Worm (Caenorhabditis elegans) whole organism, midembryonic: Measurements from ENCODE around the gene ZK1320.11.

Source experiments
- T22C8.4 ChIP-seq: fragments of 200-800 bp; sonication (Bioruptor generic); IDR thresholded peaks from 2 replicates; pipeline ENCODE4 v1.3.6; 2022; ENCODE audit warnings: missing genetic modification characterization, missing compliant biosample characterization
- cog-1 ChIP-seq: sonication (generic microtip); optimal IDR thresholded peaks from 2 replicates; lab custom pipeline; 2016; ENCODE audit warnings: missing genetic modification characterization, missing compliant biosample characterization
- flt-1 ChIP-seq: fragments of 200-800 bp; sonication (Bioruptor generic); IDR thresholded peaks from 2 replicates; pipeline ENCODE4 v1.3.6; 2022; ENCODE audit warnings: missing genetic modification characterization, missing compliant biosample characterization
- med-1 ChIP-seq: sonication (generic microtip); optimal IDR thresholded peaks from 2 replicates; lab custom pipeline; 2017; ENCODE audit warnings: missing genetic modification characterization, mild to moderate bottlenecking, missing compliant biosample characterization, antibody characterized with exemption, missing genetic modification reagents; ENCODE audit not compliant: insufficient read depth
- ref-1 ChIP-seq: fragments of 200-800 bp; sonication (Bioruptor generic); conservative IDR thresholded peaks from 2 replicates; pipeline ENCODE4 v1.3.6; 2022; ENCODE audit warnings: missing genetic modification reagents, missing genetic modification characterization, missing compliant biosample characterization
- tab-1 ChIP-seq: fragments of 200-800 bp; sonication (Bioruptor generic); IDR thresholded peaks from 2 replicates; pipeline ENCODE4 v1.3.6; 2022; ENCODE audit warnings: missing genetic modification characterization, missing compliant biosample characterization

- TF ChIP-seq T22C8.4 (GFP tag; lab: Robert Waterston, UW): no peak
- TF ChIP-seq med-1 (GFP tag; lab: Kevin White, UChicago): no peak
- TF ChIP-seq flt-1 (GFP tag; lab: Robert Waterston, UW): no peak
- TF ChIP-seq ref-1: no peak
- TF ChIP-seq tab-1 (GFP tag; lab: Robert Waterston, UW): no peak
- no peak for TF ChIP-seq cog-1 (tag; lab: Kevin White, UChicago)
Observed at ce11 chrII:9717904-9718303, 50.5 kb downstream of the ZK1320.11 start, which contains the start of gene Y53C12A.6.
